Fruit fly (Drosophila melanogaster) whole organism, wandering third instar larva: ENCODE measurements around the gene CG5276.

Source experiments
- Abd-B ChIP-seq: fragments of >200 bp; optimal IDR thresholded peaks from 2 replicates; lab custom pipeline; 2017; ENCODE audit warnings: missing biosample characterization, missing genetic modification characterization
- Dfd ChIP-seq: fragments of >200 bp; optimal IDR thresholded peaks from 2 replicates; lab custom pipeline; 2017; ENCODE audit warnings: missing biosample characterization, missing genetic modification characterization
- Dif ChIP-seq: fragments of 200-275, 200-300 bp; sonication (Bioruptor generic); optimal IDR thresholded peaks from 2 replicates; lab custom pipeline; 2018; ENCODE audit warnings: missing biosample characterization, missing genetic modification characterization; ENCODE audit not compliant: partially characterized antibody
- HLH106 ChIP-seq: fragments of 200-800 bp; optimal IDR thresholded peaks from 3 replicates; lab custom pipeline; 2019; ENCODE audit warnings: missing biosample characterization, mild to moderate bottlenecking, missing genetic modification characterization, moderate library complexity
- Hnf4 ChIP-seq: fragments of 200-800 bp; sonication (Bioruptor generic); optimal IDR thresholded peaks from 2 replicates; lab custom pipeline; 2016; ENCODE audit warnings: missing biosample characterization, mild to moderate bottlenecking, missing genetic modification characterization
- Myc ChIP-seq: fragments of >200 bp; optimal IDR thresholded peaks from 2 replicates; lab custom pipeline; 2017
- OdsH ChIP-seq: fragments of 200-800 bp; sonication (Bioruptor generic); optimal IDR thresholded peaks from 2 replicates; lab custom pipeline; 2016; ENCODE audit warnings: missing biosample characterization, mild to moderate bottlenecking, missing genetic modification characterization
- brk ChIP-seq: fragments of 200-800 bp; sonication (Bioruptor generic); optimal IDR thresholded peaks from 2 replicates; lab custom pipeline; 2016; ENCODE audit warnings: missing biosample characterization, mild to moderate bottlenecking, missing genetic modification characterization
- fru ChIP-seq: fragments of 200-800 bp; sonication (Bioruptor generic); optimal IDR thresholded peaks from 3 replicates; lab custom pipeline; 2016; ENCODE audit warnings: missing biosample characterization, mild to moderate bottlenecking, missing genetic modification characterization
- h ChIP-seq: fragments of 200-800 bp; sonication (Bioruptor generic); optimal IDR thresholded peaks from 3 replicates; lab custom pipeline; 2016; ENCODE audit warnings: missing biosample characterization, mild to moderate bottlenecking, missing genetic modification characterization
- pan ChIP-seq: fragments of >200 bp; optimal IDR thresholded peaks from 2 replicates; lab custom pipeline; 2017
- psq ChIP-seq: fragments of 200-800 bp; sonication (Bioruptor generic); optimal IDR thresholded peaks from 3 replicates; lab custom pipeline; 2017; ENCODE audit warnings: missing biosample characterization, mild to moderate bottlenecking, missing genetic modification characterization, moderate library complexity
- tai ChIP-seq: sonication (Bioruptor generic); optimal IDR thresholded peaks from 2 replicates; lab custom pipeline; 2016; ENCODE audit warnings: missing biosample characterization, missing genetic modification characterization

DNA sequence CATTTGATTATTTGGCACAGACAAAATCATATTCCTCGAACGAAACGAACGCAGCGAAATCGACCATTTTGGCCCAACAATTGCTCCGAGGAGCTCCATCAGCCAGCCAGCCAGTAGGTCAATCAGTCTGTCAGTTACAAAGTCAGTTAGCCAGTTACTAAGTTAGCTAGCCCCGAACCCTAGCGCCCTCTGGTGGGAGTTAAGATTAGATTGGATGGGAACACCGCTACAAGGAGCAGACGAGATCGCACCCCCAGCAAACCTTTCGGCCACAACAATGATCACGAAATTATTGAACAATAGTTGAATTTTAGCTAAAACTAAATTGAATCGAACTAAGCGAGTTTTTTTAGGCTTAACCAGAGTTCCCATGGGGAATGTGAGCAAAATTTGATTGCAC lies 37.6 kb upstream of the CG5276 start:
- no peak for TF ChIP-seq Myc (lab: Kevin White, UChicago)
- no peak for TF ChIP-seq Abd-B (GFP tag; lab: Kevin White, UChicago)
- no peak for TF ChIP-seq pan (lab: Kevin White, UChicago)
- TF ChIP-seq psq (GFP tag; lab: Kevin White, UChicago) = no peak
- TF ChIP-seq Dif (GFP tag; lab: Kevin White, UChicago) = no peak
- TF ChIP-seq tai (GFP tag; lab: Kevin White, UChicago) = no peak
- no peak for TF ChIP-seq Dfd (GFP tag; lab: Kevin White, UChicago)
- TF ChIP-seq OdsH = no peak
- TF ChIP-seq Hnf4 (GFP tag; lab: Kevin White, UChicago) = no peak
- no peak for TF ChIP-seq brk (GFP tag; lab: Kevin White, UChicago)
- no peak for TF ChIP-seq HLH106
- TF ChIP-seq h (GFP tag; lab: Kevin White, UChicago) = no peak
- no peak for TF ChIP-seq fru (GFP tag; lab: Kevin White, UChicago)
